Fruit fly (Drosophila melanogaster): ENCODE data around the gene hth.
A peak's percentile ranks its signal among the peaks of the same experiment; 100 is the strongest.

hth gene

DNA sequence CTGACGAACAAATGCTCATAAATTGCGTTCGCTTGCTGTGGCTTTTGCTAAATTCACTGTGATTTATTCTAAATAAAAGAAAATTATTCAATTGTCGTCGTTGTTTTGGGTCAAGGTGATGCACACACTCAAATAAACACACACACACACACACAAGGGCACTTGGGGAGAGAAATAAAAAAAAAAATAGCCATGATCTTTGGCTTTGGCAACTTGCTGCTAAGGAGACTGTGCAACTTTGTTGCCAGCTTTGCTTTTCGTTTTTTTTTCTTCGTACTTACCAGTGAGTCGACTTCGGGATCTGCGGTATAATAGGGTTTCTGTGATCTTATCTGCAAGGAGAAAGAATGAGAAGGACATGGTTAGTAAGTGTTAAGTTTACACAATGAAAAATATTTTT, 46.1 kb downstream of the hth start:
- peak; percentile 85 for TF ChIP-seq CG11504 (tag; optimal IDR thresholded peaks at IDR 0.05)
- TF ChIP-seq CG4328 (GFP tag; optimal IDR thresholded peaks at IDR 0.05), result no peak

dm6 chr3R:10592820-10593219, 46.5 kb downstream of the hth start:
- TF ChIP-seq Blimp-1 (GFP tag; optimal IDR thresholded peaks at IDR 0.05), result no peak
- peak; percentile 83 for TF ChIP-seq nom (GFP tag; optimal IDR thresholded peaks at IDR 0.05)
- peak in 1 of 2 experiments; percentile 32 for TF ChIP-seq bsh (GFP tag; optimal IDR thresholded peaks at IDR 0.05)
- peak; percentile 31 for TF ChIP-seq sens (GFP tag)

DNA sequence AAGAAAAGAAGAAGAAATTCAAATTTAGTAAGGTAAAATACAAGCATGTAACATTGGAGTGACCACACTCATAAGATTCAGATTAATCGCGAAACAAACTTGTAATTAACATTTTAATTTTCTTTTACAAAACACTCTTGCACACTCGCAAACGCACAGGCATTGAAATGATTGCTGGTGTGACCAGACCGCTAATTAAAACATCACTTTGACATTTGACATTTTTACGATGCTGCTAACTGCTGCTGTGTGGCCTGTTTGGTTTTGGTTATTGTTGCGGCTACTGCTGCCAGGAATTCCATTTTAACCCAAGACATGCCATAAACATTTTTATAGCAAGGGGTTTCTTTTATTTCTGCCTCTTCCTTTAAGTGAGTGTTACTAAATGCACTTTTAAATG, 47.9 kb downstream of the hth start:
- TF ChIP-seq stwl (tag; optimal IDR thresholded peaks at IDR 0.05), result peak; percentile 95
- TF ChIP-seq CG14965 (GFP tag; optimal IDR thresholded peaks at IDR 0.05; ENCODE audit: borderline replicate concordance), result no peak
- TF ChIP-seq Med (GFP tag), result peak; percentile 47

DNA sequence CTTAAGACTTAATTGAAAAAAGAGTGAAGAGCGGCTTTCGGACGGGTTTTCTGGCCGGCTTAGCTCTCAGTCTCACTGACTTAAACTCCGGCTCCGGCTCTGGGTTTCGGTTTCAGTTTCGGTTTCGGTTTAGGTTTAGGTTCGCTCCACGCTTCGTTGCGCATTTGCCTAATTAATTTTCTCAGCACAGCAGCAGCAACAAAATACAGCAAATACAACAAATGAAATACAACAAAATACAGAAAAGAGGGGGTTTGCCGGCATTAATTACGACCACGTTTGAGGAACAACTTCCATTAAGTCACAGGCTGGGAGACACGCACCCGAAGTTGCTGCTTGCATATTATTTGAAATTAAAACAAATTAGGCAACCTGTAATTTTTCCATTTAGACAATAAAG, 49.3 kb downstream of the hth start:
- TF ChIP-seq abd-A (tag; optimal IDR thresholded peaks at IDR 0.05) (peak; percentile 74), Blimp-1 (GFP tag; optimal IDR thresholded peaks at IDR 0.05) (peak; percentile 65), chinmo (GFP tag; IDR thresholded peaks at IDR 0.05; ENCODE audit: partially characterized antibody) (peak; percentile 86; the same call in 2 of the 4 replicates), dpn (GFP tag; optimal IDR thresholded peaks at IDR 0.05) (no peak), ci (GFP tag; IDR thresholded peaks at IDR 0.05) (0 out of 3 replicates have a peak, but pooled peaks have one; percentile 9), oc (tag; optimal IDR thresholded peaks at IDR 0.05) (peak; percentile 40), nerfin-2 (GFP tag; IDR thresholded peaks at IDR 0.05; ENCODE audit: partially characterized antibody) (no peak), Deaf1 (tag; optimal IDR thresholded peaks at IDR 0.05) (peak; percentile 54), knrl (GFP tag; IDR thresholded peaks at IDR 0.05; ENCODE audit: partially characterized antibody) (no peak), vvl (GFP tag; IDR thresholded peaks at IDR 0.05) (peak; percentile 77; the same call in 1 of the 2 replicates), CG10979 (tag; optimal IDR thresholded peaks at IDR 0.05) (no peak), CG7745 (tag; optimal IDR thresholded peaks at IDR 0.05) (peak; percentile 75), Awh (GFP tag; IDR thresholded peaks at IDR 0.05) (peak; percentile 96), CG12769 (tag; optimal IDR thresholded peaks at IDR 0.05) (peak; percentile 62), ara (GFP tag; IDR thresholded peaks at IDR 0.05) (0 out of 2 replicates have a peak, but pooled peaks have one; percentile 7), Eip74EF (GFP tag; optimal IDR thresholded peaks at IDR 0.05) (peak in 1 of 2 experiments; percentile 25), CG4360 (GFP tag; IDR thresholded peaks at IDR 0.05) (0 out of 2 replicates have a peak, but pooled peaks have one; percentile 31), gsb-n (tag; optimal IDR thresholded peaks at IDR 0.05) (peak; percentile 45)

- TF ChIP-seq crol (GFP tag; IDR thresholded peaks at IDR 0.05) (peak; percentile 51; the same call in 1 of the 2 replicates), HmgZ (tag; optimal IDR thresholded peaks at IDR 0.05) (no peak), CG4404 (GFP tag; IDR thresholded peaks at IDR 0.05) (no peak), unc-4 (GFP tag; IDR thresholded peaks at IDR 0.05; ENCODE audit: partially characterized antibody) (no peak), CG30431 (GFP tag; optimal IDR thresholded peaks at IDR 0.05) (no peak), inv (GFP tag; IDR thresholded peaks at IDR 0.05; ENCODE audit: partially characterized antibody) (no peak), CG9437 (GFP tag; optimal IDR thresholded peaks at IDR 0.05) (no peak), Opbp (GFP tag; IDR thresholded peaks at IDR 0.05; ENCODE audit: partially characterized antibody) (no peak), CG3407 (GFP tag; optimal IDR thresholded peaks at IDR 0.05) (no peak), CkIIα-i1 (GFP tag; IDR thresholded peaks at IDR 0.05) (no peak), sd (tag; optimal IDR thresholded peaks at IDR 0.05) (no peak), nom (GFP tag; optimal IDR thresholded peaks at IDR 0.05) (peak; percentile 90), B-H2 (GFP tag; optimal IDR thresholded peaks at IDR 0.05) (no peak), sens (GFP tag) (peak; percentile 78), CG9609 (GFP tag; optimal IDR thresholded peaks at IDR 0.05) (no peak), Jarid2 (GFP tag; optimal IDR thresholded peaks at IDR 0.05) (no peak), ssp (GFP tag; IDR thresholded peaks at IDR 0.05) (no peak)
Measured at dm6 chr3R:10588613-10589561, 50.5 kb downstream of the hth start.

Measured in whole organism, embryonic.